Worm (Caenorhabditis elegans) whole organism, L3 larva: Measurements from ENCODE around the gene F09F9.1.

ENCODE experiments used
- R02D3.7 ChIP-seq: fragments of 150-350 bp; optimal IDR thresholded peaks from 2 replicates; lab custom pipeline; 2014; ENCODE audit warnings: missing biosample characterization, missing genetic modification characterization
- ZK546.5 ChIP-seq: sonication (generic microtip); optimal IDR thresholded peaks from 2 replicates; lab custom pipeline; 2017; ENCODE audit warnings: missing biosample characterization, missing genetic modification characterization
- aly-2 ChIP-seq: fragments of 150-350 bp; optimal IDR thresholded peaks from 2 replicates; lab custom pipeline; 2014; ENCODE audit warnings: missing biosample characterization, missing genetic modification characterization
- ama-1 ChIP-seq: fragments of 150-350 bp; optimal IDR thresholded peaks from 2 replicates; lab custom pipeline; 2018
- ceh-16 ChIP-seq: sonication (generic microtip); optimal IDR thresholded peaks from 2 replicates; lab custom pipeline; 2017; ENCODE audit warnings: missing biosample characterization, missing genetic modification characterization
- ceh-28 ChIP-seq: fragments of 150-350 bp; optimal IDR thresholded peaks from 2 replicates; lab custom pipeline; 2014; ENCODE audit warnings: missing biosample characterization, missing genetic modification reagents, missing genetic modification characterization
- ceh-82 ChIP-seq: fragments of 150-350 bp; optimal IDR thresholded peaks from 2 replicates; lab custom pipeline; 2014; ENCODE audit warnings: missing biosample characterization, missing genetic modification characterization
- ceh-9 ChIP-seq: sonication (generic microtip); optimal IDR thresholded peaks from 2 replicates; lab custom pipeline; 2018; ENCODE audit warnings: missing biosample characterization, missing genetic modification characterization
- daf-12 ChIP-seq: fragments of 150-350 bp; optimal IDR thresholded peaks from 2 replicates; lab custom pipeline; 2014; ENCODE audit warnings: missing biosample characterization, missing genetic modification reagents, missing genetic modification characterization
- egl-27 ChIP-seq: sonication (generic microtip); optimal IDR thresholded peaks from 4 replicates; lab custom pipeline; 2017; ENCODE audit warnings: missing biosample characterization, missing genetic modification reagents, missing genetic modification characterization
- egl-5 ChIP-seq: fragments of 150-350 bp; optimal IDR thresholded peaks from 2 replicates; lab custom pipeline; 2017; ENCODE audit warnings: missing biosample characterization, missing genetic modification reagents, missing genetic modification characterization, inconsistent platforms
- elt-1 ChIP-seq: fragments of 150-350 bp; optimal IDR thresholded peaks from 2 replicates; lab custom pipeline; 2014; ENCODE audit warnings: missing biosample characterization, missing genetic modification characterization
- elt-2 ChIP-seq: sonication (generic microtip); optimal IDR thresholded peaks from 2 replicates; lab custom pipeline; 2016; ENCODE audit warnings: missing genetic modification reagents, mild to moderate bottlenecking, missing genetic modification characterization, missing compliant biosample characterization
- elt-3 ChIP-seq, 3 experiments: fragments of 150-350 bp in 1 of 3; sonication (generic microtip) in 2 of 3; optimal IDR thresholded peaks; 2 replicates in 2 of 3; 4 replicates in 1 of 3; lab custom pipeline; 2014 to 2017; ENCODE audit warnings: missing biosample characterization in 3 of 3, missing genetic modification characterization in 3 of 3
- eor-1 ChIP-seq, 2 experiments: fragments of 150-350 bp; optimal IDR thresholded peaks; 2 replicates each; lab custom pipeline; 2014 to 2018; ENCODE audit warnings: missing biosample characterization in 2 of 2, missing genetic modification characterization in 2 of 2
- fkh-10 ChIP-seq: sonication (generic microtip); optimal IDR thresholded peaks from 2 replicates; lab custom pipeline; 2017; ENCODE audit warnings: missing biosample characterization, missing genetic modification reagents, missing genetic modification characterization
- hmg-11 ChIP-seq: sonication (generic microtip); optimal IDR thresholded peaks from 2 replicates; lab custom pipeline; 2016; ENCODE audit warnings: missing genetic modification characterization, missing compliant biosample characterization
- jun-1 ChIP-seq: fragments of 150-350 bp; optimal IDR thresholded peaks from 2 replicates; lab custom pipeline; 2014; ENCODE audit warnings: missing biosample characterization, missing genetic modification reagents, missing genetic modification characterization
- lin-15B ChIP-seq: fragments of 150-350 bp; optimal IDR thresholded peaks from 2 replicates; lab custom pipeline; 2014; ENCODE audit warnings: missing biosample characterization, missing genetic modification characterization
- lin-39 ChIP-seq: fragments of 150-350 bp; optimal IDR thresholded peaks from 2 replicates; lab custom pipeline; 2018; ENCODE audit warnings: missing biosample characterization, missing genetic modification reagents, missing genetic modification characterization
- lsy-12 ChIP-seq: sonication (generic microtip); optimal IDR thresholded peaks from 2 replicates; lab custom pipeline; 2016; ENCODE audit warnings: mild to moderate bottlenecking, missing genetic modification characterization, missing compliant biosample characterization
- mdl-1 ChIP-seq: fragments of 150-350 bp; optimal IDR thresholded peaks from 2 replicates; lab custom pipeline; 2014; ENCODE audit warnings: missing biosample characterization, missing genetic modification characterization
- mml-1 ChIP-seq: fragments of 150-350 bp; sonication (generic microtip); optimal IDR thresholded peaks from 3 replicates; lab custom pipeline; 2014; ENCODE audit warnings: missing biosample characterization, missing genetic modification characterization
- nfya-1 ChIP-seq: sonication (generic microtip); optimal IDR thresholded peaks from 2 replicates; lab custom pipeline; 2017; ENCODE audit warnings: missing genetic modification characterization, mild to moderate bottlenecking, missing compliant biosample characterization, antibody characterized with exemption, moderate library complexity; ENCODE audit not compliant: insufficient read depth
- nhr-11 ChIP-seq: fragments of 150-350 bp; optimal IDR thresholded peaks from 2 replicates; lab custom pipeline; 2014; ENCODE audit warnings: missing biosample characterization, missing genetic modification characterization
- nhr-23 ChIP-seq: fragments of 150-350 bp; optimal IDR thresholded peaks from 2 replicates; lab custom pipeline; 2014; ENCODE audit warnings: missing biosample characterization, missing genetic modification reagents, missing genetic modification characterization
- nhr-237 ChIP-seq: fragments of 150-350 bp; optimal IDR thresholded peaks from 2 replicates; lab custom pipeline; 2014; ENCODE audit warnings: missing biosample characterization, missing genetic modification characterization
- nhr-25 ChIP-seq: sonication (generic microtip); optimal IDR thresholded peaks from 2 replicates; lab custom pipeline; 2017; ENCODE audit warnings: missing biosample characterization, missing genetic modification characterization
- nhr-28 ChIP-seq: fragments of 150-350 bp; optimal IDR thresholded peaks from 2 replicates; lab custom pipeline; 2014; ENCODE audit warnings: missing biosample characterization, missing genetic modification characterization
- nhr-43 ChIP-seq: sonication (generic microtip); optimal IDR thresholded peaks from 2 replicates; lab custom pipeline; 2016; ENCODE audit warnings: mild to moderate bottlenecking, missing genetic modification characterization, missing compliant biosample characterization; ENCODE audit not compliant: poor library complexity, severe bottlenecking
- pha-4 ChIP-seq: fragments of 150-350 bp; optimal IDR thresholded peaks from 2 replicates; lab custom pipeline; 2014; ENCODE audit warnings: missing biosample characterization, missing genetic modification reagents, missing genetic modification characterization
- pqm-1 ChIP-seq: fragments of 150-350 bp; optimal IDR thresholded peaks from 2 replicates; lab custom pipeline; 2017; ENCODE audit warnings: missing biosample characterization, missing genetic modification characterization, inconsistent platforms
- skn-1 ChIP-seq: fragments of 150-350 bp; optimal IDR thresholded peaks from 2 replicates; lab custom pipeline; 2014; ENCODE audit warnings: missing biosample characterization, missing genetic modification characterization
- snpc-4 ChIP-seq: fragments of 150-350 bp; optimal IDR thresholded peaks from 2 replicates; lab custom pipeline; 2014; ENCODE audit warnings: missing biosample characterization, missing genetic modification characterization
- unc-39 ChIP-seq: sonication (generic microtip); optimal IDR thresholded peaks from 4 replicates; lab custom pipeline; 2017; ENCODE audit warnings: missing biosample characterization, missing genetic modification characterization
- unc-62 ChIP-seq: fragments of 150-350 bp; sonication (generic microtip); optimal IDR thresholded peaks from 4 replicates; lab custom pipeline; 2014; ENCODE audit warnings: missing biosample characterization, missing genetic modification reagents, missing genetic modification characterization
- zag-1 ChIP-seq: fragments of 150-350 bp; optimal IDR thresholded peaks from 2 replicates; lab custom pipeline; 2014; ENCODE audit warnings: missing biosample characterization, missing genetic modification characterization

The F09F9.1 gene

DNA sequence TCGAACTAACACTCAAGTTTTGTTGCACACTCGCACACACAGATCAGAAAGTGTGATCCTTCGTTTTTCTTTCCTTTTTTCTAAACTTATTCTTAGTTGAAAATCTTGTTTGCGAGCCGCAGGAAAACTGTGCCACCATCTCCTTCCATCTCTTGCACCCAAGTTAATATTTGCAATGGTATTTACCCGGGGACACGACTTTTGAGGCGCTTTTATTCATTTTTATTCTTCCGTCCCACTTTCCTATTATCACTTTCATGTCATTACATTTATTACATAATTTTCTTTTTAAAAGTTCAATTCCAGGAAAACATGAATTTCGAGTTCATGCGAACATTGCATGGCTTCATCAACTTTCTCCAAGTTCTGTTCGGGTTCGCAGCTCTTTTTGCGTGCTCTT is at the start of gene F09F9.1:
Gene F09F9.1, plus strand, starts transcription at position 301 of the 400 bp plus-strand sequence.
- TF ChIP-seq nhr-11 (tag; lab: Kevin White, UChicago) = no peak
- no peak for TF ChIP-seq mdl-1 (tag; lab: Kevin White, UChicago)
- no peak for TF ChIP-seq nhr-28 (tag; lab: Kevin White, UChicago)
- TF ChIP-seq ama-1 (lab: Kevin White, UChicago) = no peak
- TF ChIP-seq zag-1 (tag; lab: Kevin White, UChicago) = no peak
- TF ChIP-seq nhr-43 = no peak
- TF ChIP-seq nhr-23 = no peak
- no peak for TF ChIP-seq pha-4 (tag; lab: Kevin White, UChicago)
- TF ChIP-seq skn-1 (tag; lab: Kevin White, UChicago) = no peak
- no peak for TF ChIP-seq eor-1 (tag; optimal IDR thresholded peaks at IDR 0.05; lab: Kevin White, UChicago)
- no peak for TF ChIP-seq lsy-12 (tag; lab: Kevin White, UChicago)
- TF ChIP-seq pqm-1 (tag; lab: Kevin White, UChicago) = no peak
- no peak for TF ChIP-seq unc-62
- no peak for TF ChIP-seq elt-3 (tag; optimal IDR thresholded peaks at IDR 0.05; lab: Kevin White, UChicago)
- no peak for TF ChIP-seq ZK546.5 (tag; lab: Kevin White, UChicago)
- TF ChIP-seq ceh-28 (tag; lab: Kevin White, UChicago) = no peak
- TF ChIP-seq nfya-1 (tag; lab: Kevin White, UChicago) = no peak
- TF ChIP-seq egl-27 = no peak

ce11 chrX:4068180-4068579 is 46.9 kb upstream of the F09F9.1 start:
- no peak for TF ChIP-seq egl-5 (tag; lab: Kevin White, UChicago)
- no peak for TF ChIP-seq pqm-1 (tag; lab: Kevin White, UChicago)
- TF ChIP-seq nhr-25 = no peak
- TF ChIP-seq snpc-4 (tag; lab: Kevin White, UChicago) = no peak
- no peak for TF ChIP-seq lin-15B (tag; lab: Kevin White, UChicago)
- TF ChIP-seq elt-1 = no peak
- no peak for TF ChIP-seq elt-3 (tag; optimal IDR thresholded peaks at IDR 0.05; lab: Kevin White, UChicago)
- TF ChIP-seq zag-1 (tag; lab: Kevin White, UChicago) = no peak
- TF ChIP-seq elt-2 = no peak
- TF ChIP-seq fkh-10 = no peak
- no peak for TF ChIP-seq nfya-1 (tag; lab: Kevin White, UChicago)

ce11 chrX:4072501-4072900 is 42.6 kb upstream of the F09F9.1 start:
- TF ChIP-seq lsy-12 (tag; lab: Kevin White, UChicago) (no peak), nhr-23 (no peak), nfya-1 (tag; lab: Kevin White, UChicago) (no peak), daf-12 (tag; lab: Kevin White, UChicago) (no peak), fkh-10 (no peak), aly-2 (tag; lab: Kevin White, UChicago) (no peak), elt-1 (no peak), elt-3 (tag; optimal IDR thresholded peaks at IDR 0.05; lab: Kevin White, UChicago) (no peak), unc-39 (no peak), nhr-237 (tag; lab: Kevin White, UChicago) (no peak), ceh-16 (tag; lab: Kevin White, UChicago) (no peak), mml-1 (tag; lab: Kevin White, UChicago) (no peak), eor-1 (tag; optimal IDR thresholded peaks at IDR 0.05; lab: Kevin White, UChicago) (no peak)

ce11 chrX:4075934-4076333 is 39.2 kb upstream of the F09F9.1 start:
- TF ChIP-seq ZK546.5 (tag; lab: Kevin White, UChicago) = no peak
- TF ChIP-seq unc-62 = peak; percentile 66

ce11 chrX:4079264-4079663 is 35.9 kb upstream of the F09F9.1 start, which contains the start of gene T06F4.1:
T06F4.1 (minus strand) TSS chrX:4079364.
- no peak for TF ChIP-seq nhr-237 (tag; lab: Kevin White, UChicago)
- TF ChIP-seq mdl-1 (tag; lab: Kevin White, UChicago) = no peak
- TF ChIP-seq hmg-11 (tag; lab: Kevin White, UChicago) = no peak
- TF ChIP-seq ceh-9 (tag; lab: Kevin White, UChicago) = no peak
- no peak for TF ChIP-seq snpc-4 (tag; lab: Kevin White, UChicago)
- TF ChIP-seq lin-39 (tag; lab: Kevin White, UChicago) = no peak
- TF ChIP-seq R02D3.7 (tag; lab: Kevin White, UChicago) = no peak
- TF ChIP-seq elt-3 (tag; optimal IDR thresholded peaks at IDR 0.05; lab: Kevin White, UChicago) = no peak
- TF ChIP-seq nfya-1 (tag; lab: Kevin White, UChicago) = no peak
- TF ChIP-seq nhr-23 = no peak
- no peak for TF ChIP-seq ZK546.5 (tag; lab: Kevin White, UChicago)
- no peak for TF ChIP-seq egl-27
- TF ChIP-seq jun-1 = no peak
- TF ChIP-seq ceh-82 (tag; lab: Kevin White, UChicago) = no peak
- TF ChIP-seq ama-1 (lab: Kevin White, UChicago) = no peak
- no peak for TF ChIP-seq nhr-28 (tag; lab: Kevin White, UChicago)
- no peak for TF ChIP-seq pha-4 (tag; lab: Kevin White, UChicago)
- no peak for TF ChIP-seq elt-1
